Fruit fly (Drosophila melanogaster): Measurements from ENCODE around the gene Vti1a.

Vti1a gene

dm6 chr3L:654019-654418 is 38.7 kb downstream of the Vti1a start, which contains the start of the genes MED30 and Rev1 (continued):
- TF ChIP-seq CG3032 (tag; optimal IDR thresholded peaks at IDR 0.05): peak; percentile 89
- peak; percentile 92 for TF ChIP-seq eg (GFP tag; IDR thresholded peaks at IDR 0.05)
- TF ChIP-seq Smox (GFP tag; optimal IDR thresholded peaks at IDR 0.05): peak; percentile 94
- TF ChIP-seq CG6792 (GFP tag; optimal IDR thresholded peaks at IDR 0.05): peak; percentile 90
- TF ChIP-seq CG15336 (GFP tag; IDR thresholded peaks at IDR 0.05): peak; percentile 87
- TF ChIP-seq CG16779 (tag; optimal IDR thresholded peaks at IDR 0.05): peak; percentile 63
- TF ChIP-seq CG11294 (GFP tag; IDR thresholded peaks at IDR 0.05): peak; percentile 81
- peak; percentile 88 for TF ChIP-seq Ets96B (tag; optimal IDR thresholded peaks at IDR 0.05)
- TF ChIP-seq CG8119 (GFP tag; IDR thresholded peaks at IDR 0.05): peak; percentile 80
- peak; percentile 87 for TF ChIP-seq CG10669 (GFP tag; optimal IDR thresholded peaks at IDR 0.05)
- TF ChIP-seq vri (GFP tag; optimal IDR thresholded peaks at IDR 0.05): peak; percentile 90
- peak; percentile 93 for TF ChIP-seq net (GFP tag; optimal IDR thresholded peaks at IDR 0.05)
- TF ChIP-seq CG8632 (GFP tag; optimal IDR thresholded peaks at IDR 0.05): peak; percentile 92
- peak; percentile 95 for TF ChIP-seq Sox102F (GFP tag; optimal IDR thresholded peaks at IDR 0.05)
- TF ChIP-seq OdsH (GFP tag; optimal IDR thresholded peaks at IDR 0.05): peak; percentile 96
- peak; percentile 96 for TF ChIP-seq Hr4 (GFP tag; optimal IDR thresholded peaks at IDR 0.05)

dm6 chr3L:652637-653036 is 40.1 kb downstream of the Vti1a start, which contains the start of gene CG3402:
TSS of gene CG3402 (minus strand) at chr3L:652881.
- peak; percentile 63 for TF ChIP-seq svp (GFP tag)
- no peak for TF ChIP-seq Ets96B (tag; optimal IDR thresholded peaks at IDR 0.05)
- TF ChIP-seq CG6163 (GFP tag; IDR thresholded peaks at IDR 0.05): 0 out of 3 replicates have a peak, but pooled peaks have one; percentile 8
- no peak for TF ChIP-seq Hr4 (GFP tag; optimal IDR thresholded peaks at IDR 0.05)
- TF ChIP-seq Eip75B (GFP tag; optimal IDR thresholded peaks at IDR 0.05): no peak
- no peak for TF ChIP-seq CG32006 (GFP tag; optimal IDR thresholded peaks at IDR 0.05)
- no peak for TF ChIP-seq Sox15 (GFP tag; optimal IDR thresholded peaks at IDR 0.05)
- TF ChIP-seq Eip78C (GFP tag): peak; percentile 22
- no peak for TF ChIP-seq acj6 (GFP tag; optimal IDR thresholded peaks at IDR 0.05)

- TF ChIP-seq CG6163 (GFP tag; IDR thresholded peaks at IDR 0.05) (0 out of 3 replicates have a peak, but pooled peaks have one; percentile 22), fkh (GFP tag; optimal IDR thresholded peaks at IDR 0.05) (peak; percentile 62), dsx (GFP tag; optimal IDR thresholded peaks at IDR 0.05; ENCODE audit: poor library complexity, severe bottlenecking) (no peak), CG6276 (GFP tag; optimal IDR thresholded peaks at IDR 0.05) (no peak), svp (GFP tag) (peak; percentile 68), Eip78C (GFP tag) (peak; percentile 17)
These were observed 43.5 kb downstream of the Vti1a start for dm6 chr3L:649025-649769.

dm6 chr3L:648155-649024 is 44.3 kb downstream of the Vti1a start, which contains the start of gene Gale:
TSS of gene Gale (plus strand) at chr3L:648555.
- TF ChIP-seq Sox14 (GFP tag; optimal IDR thresholded peaks at IDR 0.05): peak; percentile 21
- peak; percentile 17 for TF ChIP-seq net (GFP tag; optimal IDR thresholded peaks at IDR 0.05)
- TF ChIP-seq CG6854 (GFP tag; optimal IDR thresholded peaks at IDR 0.05): peak; percentile 33
- TF ChIP-seq CG8632 (GFP tag; optimal IDR thresholded peaks at IDR 0.05): no peak
- TF ChIP-seq Sox102F (GFP tag; optimal IDR thresholded peaks at IDR 0.05): no peak
- no peak for TF ChIP-seq Sox15 (GFP tag; optimal IDR thresholded peaks at IDR 0.05)
- peak; percentile 52; the same call in 1 of the 3 replicates for TF ChIP-seq CG8119 (GFP tag; IDR thresholded peaks at IDR 0.05)
- TF ChIP-seq ss (GFP tag; optimal IDR thresholded peaks at IDR 0.05): peak; percentile 24 to 61
- TF ChIP-seq CG4318 (GFP tag; optimal IDR thresholded peaks at IDR 0.05): no peak
- peak; percentile 99 for TF ChIP-seq svp (GFP tag)
- peak; percentile 97 for TF ChIP-seq fkh (GFP tag; optimal IDR thresholded peaks at IDR 0.05)
- TF ChIP-seq Eip78C (GFP tag): peak; percentile 68
- TF ChIP-seq CG9139 (GFP tag; optimal IDR thresholded peaks at IDR 0.05): peak; percentile 54
- peak; percentile 5 for TF ChIP-seq CG6276 (GFP tag; optimal IDR thresholded peaks at IDR 0.05)
- no peak for TF ChIP-seq eg (GFP tag; IDR thresholded peaks at IDR 0.05)
- no peak for TF ChIP-seq CG34406 (GFP tag; optimal IDR thresholded peaks at IDR 0.05)
- no peak for TF ChIP-seq CG1621 (tag; optimal IDR thresholded peaks at IDR 0.05)
- peak; percentile 31 for TF ChIP-seq CG16779 (tag; optimal IDR thresholded peaks at IDR 0.05)

All from whole organism, prepupa.